Worm (Caenorhabditis elegans) whole organism, early embryonic: ENCODE measurements around the gene R02D5.7.

Experiments
- B0310.2 ChIP-seq: sonication (generic microtip); optimal IDR thresholded peaks from 2 replicates; lab custom pipeline; 2016; ENCODE audit warnings: mild to moderate bottlenecking, missing genetic modification characterization, missing compliant biosample characterization
- F13C5.2 ChIP-seq: sonication (generic microtip); optimal IDR thresholded peaks from 2 replicates; lab custom pipeline; 2017; ENCODE audit warnings: mild to moderate bottlenecking, missing genetic modification characterization, inconsistent platforms, missing compliant biosample characterization
- aly-1 ChIP-seq: sonication (generic microtip); optimal IDR thresholded peaks from 2 replicates; lab custom pipeline; 2016; ENCODE audit warnings: missing genetic modification characterization, missing compliant biosample characterization
- ama-1 ChIP-seq: fragments of 150-350 bp; optimal IDR thresholded peaks from 2 replicates; lab custom pipeline; 2014
- ceh-13 ChIP-seq: fragments of 200-800 bp; sonication (Bioruptor generic); optimal IDR thresholded peaks from 2 replicates; lab custom pipeline; 2018; ENCODE audit warnings: mild to moderate bottlenecking, missing genetic modification characterization, missing compliant biosample characterization
- ceh-36 ChIP-seq: sonication (generic microtip); optimal IDR thresholded peaks from 2 replicates; lab custom pipeline; 2016; ENCODE audit warnings: missing genetic modification characterization, inconsistent platforms, missing compliant biosample characterization
- ets-7 ChIP-seq: sonication (generic microtip); optimal IDR thresholded peaks from 2 replicates; lab custom pipeline; 2016; ENCODE audit warnings: missing genotype, missing genetic modification characterization, missing compliant biosample characterization
- flt-1 ChIP-seq: fragments of 200-800 bp; sonication (Bioruptor generic); IDR thresholded peaks from 2 replicates; pipeline ENCODE4 v1.3.6; 2022; ENCODE audit warnings: missing genetic modification characterization, missing compliant biosample characterization
- hmbx-1 ChIP-seq: sonication (generic microtip); optimal IDR thresholded peaks from 2 replicates; lab custom pipeline; 2016; ENCODE audit warnings: mild to moderate bottlenecking, missing genetic modification characterization, missing compliant biosample characterization
- hmg-4 ChIP-seq: fragments of 200-800 bp; sonication (Bioruptor generic); optimal IDR thresholded peaks from 2 replicates; lab custom pipeline; 2018; ENCODE audit warnings: mild to moderate bottlenecking, missing genetic modification characterization, missing compliant biosample characterization
- hnd-1 ChIP-seq: sonication (generic microtip); optimal IDR thresholded peaks from 2 replicates; lab custom pipeline; 2016; ENCODE audit warnings: missing genetic modification characterization, missing compliant biosample characterization
- pes-1 ChIP-seq: fragments of 200-800 bp; sonication (Bioruptor generic); IDR thresholded peaks from 2 replicates; pipeline ENCODE4 v1.3.6; 2022; ENCODE audit warnings: missing genetic modification reagents, missing genetic modification characterization, missing compliant biosample characterization
- scrt-1 ChIP-seq: fragments of 200-800 bp; sonication (Bioruptor generic); IDR thresholded peaks from 2 replicates; pipeline ENCODE4 v1.3.6; 2022; ENCODE audit warnings: missing genetic modification characterization, missing compliant biosample characterization
- sea-1 ChIP-seq: fragments of 200-800 bp; sonication (Bioruptor generic); conservative IDR thresholded peaks from 2 replicates; pipeline ENCODE4 v1.3.6; 2022; ENCODE audit warnings: missing genetic modification characterization, missing compliant biosample characterization
- tbx-11 ChIP-seq: fragments of 200-800 bp; sonication (Bioruptor generic); IDR thresholded peaks from 2 replicates; pipeline ENCODE4 v1.3.6; 2022; ENCODE audit warnings: missing genetic modification characterization, missing compliant biosample characterization
- tbx-37 ChIP-seq: fragments of 200-800 bp; sonication (Bioruptor generic); conservative IDR thresholded peaks from 2 replicates; pipeline ENCODE4 v1.3.6; 2022; ENCODE audit warnings: missing genetic modification reagents, missing genetic modification characterization, missing compliant biosample characterization
- tra-4 ChIP-seq: sonication (generic microtip); optimal IDR thresholded peaks from 2 replicates; lab custom pipeline; 2017; ENCODE audit warnings: missing genetic modification characterization, missing compliant biosample characterization

R02D5.7 gene

DNA sequence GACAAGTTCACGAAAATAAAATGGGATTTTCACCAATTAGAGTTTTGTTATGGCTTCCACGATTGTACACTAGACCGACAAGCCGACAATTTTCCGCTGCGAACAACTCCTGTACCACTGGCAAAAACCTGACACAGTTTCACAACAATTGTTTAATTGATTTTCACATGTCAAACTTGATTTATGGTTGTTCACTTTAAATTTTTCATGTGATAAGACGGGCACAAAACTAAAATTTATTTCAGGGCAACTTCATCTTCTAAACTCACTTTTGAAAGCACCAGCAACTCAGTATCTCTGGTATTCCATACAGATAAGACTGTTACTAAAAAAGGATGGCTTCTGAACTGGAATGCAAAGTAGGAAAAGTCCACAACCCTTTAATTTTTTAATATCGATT lies at the start of gene R02D5.7:
TSS of gene R02D5.7 (minus strand) at position 101 of the 400 bp plus-strand sequence.
- TF ChIP-seq tbx-37 (GFP tag; lab: Robert Waterston, UW), result no peak
- TF ChIP-seq ets-7 (tag; lab: Kevin White, UChicago), result no peak
- no peak for TF ChIP-seq ceh-36
- no peak for TF ChIP-seq hmg-4 (GFP tag; lab: Kevin White, UChicago)
- no peak for TF ChIP-seq hmbx-1 (tag; lab: Kevin White, UChicago)

DNA sequence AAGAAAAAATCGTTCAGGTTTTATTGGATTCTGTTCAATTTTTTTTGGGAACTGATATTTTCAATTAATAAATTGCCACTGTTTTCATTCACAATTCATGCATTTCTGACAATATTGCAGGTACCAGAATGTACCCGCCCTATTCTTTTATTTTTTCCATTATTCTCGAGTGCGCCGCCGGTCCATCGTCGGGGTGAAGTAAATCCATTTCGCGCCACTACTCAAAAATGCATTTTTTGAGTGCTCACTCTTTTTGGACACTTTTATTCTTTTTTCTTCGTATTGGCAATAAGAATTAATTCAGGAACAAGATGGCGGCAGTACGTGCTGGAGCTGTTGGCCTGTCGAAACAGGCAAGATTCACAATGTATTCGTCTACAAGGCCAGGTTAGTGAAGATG lies 49.5 kb upstream of the R02D5.7 start, which contains the start of gene kcnl-4:
TSS of gene kcnl-4 (plus strand) at position 301 of the 400 bp plus-strand sequence.
- no peak for TF ChIP-seq pes-1
- no peak for TF ChIP-seq B0310.2 (tag; lab: Kevin White, UChicago)
- TF ChIP-seq ceh-36, result no peak

DNA sequence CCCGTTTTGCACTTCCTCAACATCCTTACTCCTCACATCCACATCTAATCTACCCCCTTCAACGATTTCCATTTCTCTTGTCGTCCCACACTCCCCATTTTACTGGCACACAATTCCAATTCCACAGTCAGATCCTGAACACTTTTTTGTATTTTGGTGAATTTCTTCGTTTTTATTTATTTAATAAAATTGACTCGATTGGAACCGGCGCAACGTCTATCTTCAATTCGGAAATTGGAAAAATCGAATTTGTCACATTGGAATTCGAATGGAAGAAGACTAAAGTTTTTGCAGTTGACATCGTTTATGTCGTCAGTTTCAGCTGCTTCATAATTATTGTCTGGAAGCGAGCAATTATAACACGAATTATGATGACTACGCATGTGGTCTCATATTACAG lies 45.9 kb upstream of the R02D5.7 start:
- TF ChIP-seq pes-1 (no peak), tbx-37 (GFP tag; lab: Robert Waterston, UW) (no peak), scrt-1 (no peak)

DNA sequence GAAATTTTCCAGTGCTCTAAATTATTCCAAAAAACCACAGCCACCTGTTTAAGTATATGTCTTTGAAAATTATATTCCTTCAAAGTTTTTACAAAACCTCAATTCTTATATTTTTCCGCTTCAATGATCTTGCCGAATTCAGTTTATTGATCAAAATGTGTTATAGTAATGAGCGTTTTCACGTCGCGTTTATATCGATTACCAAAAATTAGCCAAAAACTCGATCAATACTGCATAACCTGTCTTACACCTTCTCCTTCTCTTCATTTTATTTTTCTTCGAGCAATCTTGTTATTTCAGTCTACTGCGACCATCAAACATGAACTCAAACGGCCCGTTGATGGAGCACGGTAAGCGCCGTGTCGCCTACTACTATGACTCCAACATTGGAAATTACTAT lies 43.8 kb upstream of the R02D5.7 start, which contains the start of gene hda-1:
TSS of gene hda-1 (plus strand) at position 301 of the 400 bp plus-strand sequence.
- TF ChIP-seq ceh-36, result no peak
- no peak for TF ChIP-seq hmbx-1 (tag; lab: Kevin White, UChicago)
- no peak for TF ChIP-seq ets-7 (tag; lab: Kevin White, UChicago)
- TF ChIP-seq ceh-13 (GFP tag; lab: Kevin White, UChicago), result no peak
- TF ChIP-seq hnd-1, result no peak
- no peak for TF ChIP-seq F13C5.2 (tag; lab: Kevin White, UChicago)
- TF ChIP-seq flt-1 (GFP tag; lab: Robert Waterston, UW), result no peak

DNA sequence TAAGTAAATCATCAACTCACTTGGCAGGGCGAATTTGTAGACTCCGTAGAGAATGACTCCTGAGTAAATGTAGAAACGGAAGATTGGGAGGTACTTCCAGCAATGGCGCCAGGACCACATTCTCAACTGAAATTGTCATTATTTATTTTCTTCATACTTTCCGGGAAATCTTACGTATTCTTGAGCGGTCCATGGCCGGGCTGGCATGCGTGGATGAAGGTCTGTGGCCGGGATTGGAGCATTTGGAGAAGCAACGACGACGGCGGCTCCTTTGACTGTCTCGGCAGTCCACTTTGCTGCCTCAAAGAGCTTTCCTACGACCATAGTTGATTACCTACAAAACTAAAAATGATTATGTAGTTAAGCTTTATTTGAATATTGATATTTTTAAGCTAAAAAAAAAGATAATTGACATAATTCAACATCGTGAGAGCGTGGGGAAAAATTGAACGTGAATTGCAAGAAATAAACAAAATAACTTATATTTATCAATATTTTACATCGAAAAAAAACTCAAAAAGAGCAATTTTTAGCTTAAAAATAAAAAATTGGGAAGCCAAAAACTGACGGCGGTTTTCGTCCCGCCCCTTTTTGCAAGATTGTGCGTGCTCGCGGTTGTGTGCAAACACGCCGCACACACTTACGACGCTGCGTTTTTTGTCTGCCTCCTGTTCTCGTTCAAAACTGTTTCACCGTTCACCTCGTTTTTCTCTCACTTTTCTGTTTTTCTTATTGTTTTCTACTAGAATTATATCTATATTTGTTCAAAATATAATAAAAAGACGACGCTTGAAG lies 42.7 kb upstream of the R02D5.7 start, which contains the start of gene ril-1:
TSS of gene ril-1 (minus strand) at position 342 of the 795 bp plus-strand sequence.
- TF ChIP-seq ets-7 (tag; lab: Kevin White, UChicago) (no peak), aly-1 (tag; lab: Kevin White, UChicago) (no peak), hmbx-1 (tag; lab: Kevin White, UChicago) (no peak), ama-1 (no peak), pes-1 (no peak; the same call in 1 of the 2 replicates), tbx-37 (GFP tag; lab: Robert Waterston, UW) (no peak; the same call in 1 of the 2 replicates), scrt-1 (no peak), ceh-36 (no peak), hmg-4 (GFP tag; lab: Kevin White, UChicago) (no peak), hnd-1 (peak; percentile 8), sea-1 (0 out of 2 replicates have a peak, but pooled peaks have one; percentile 54), F13C5.2 (tag; lab: Kevin White, UChicago) (peak; percentile 51), B0310.2 (tag; lab: Kevin White, UChicago) (no peak), flt-1 (GFP tag; lab: Robert Waterston, UW) (no peak), tra-4 (tag; lab: Kevin White, UChicago) (no peak), tbx-11 (GFP tag; lab: Robert Waterston, UW) (no peak), ceh-13 (GFP tag; lab: Kevin White, UChicago) (peak; percentile 32)

DNA sequence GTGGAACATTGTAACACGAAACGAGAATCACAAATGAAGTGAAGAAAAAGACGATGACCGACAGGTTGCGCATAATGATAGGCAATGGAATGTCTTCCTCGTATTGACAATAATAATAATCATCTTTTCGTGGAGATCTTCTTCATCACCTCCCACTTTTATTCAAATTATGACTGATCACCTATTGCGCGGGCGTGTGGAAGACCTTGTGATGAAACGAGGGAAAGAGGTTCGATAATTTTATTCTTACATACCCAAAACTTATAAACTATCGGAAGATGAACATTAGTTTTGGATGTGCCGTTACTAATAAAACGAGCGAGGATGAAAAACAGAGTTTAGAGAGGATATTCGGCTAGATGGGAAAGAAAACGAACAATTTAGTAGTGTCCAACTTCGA lies 41.8 kb upstream of the R02D5.7 start, which contains the start of gene C53A5.2:
TSS of gene C53A5.2 (minus strand) at position 101 of the 400 bp plus-strand sequence.
- TF ChIP-seq tbx-37 (GFP tag; lab: Robert Waterston, UW), result no peak
- no peak for TF ChIP-seq ama-1
- no peak for TF ChIP-seq flt-1 (GFP tag; lab: Robert Waterston, UW)
- TF ChIP-seq scrt-1, result no peak
- no peak for TF ChIP-seq tra-4 (tag; lab: Kevin White, UChicago)
- TF ChIP-seq sea-1, result no peak
- TF ChIP-seq ceh-13 (GFP tag; lab: Kevin White, UChicago), result no peak
- no peak for TF ChIP-seq aly-1 (tag; lab: Kevin White, UChicago)
- TF ChIP-seq hmbx-1 (tag; lab: Kevin White, UChicago), result no peak
- TF ChIP-seq hmg-4 (GFP tag; lab: Kevin White, UChicago), result no peak
- TF ChIP-seq hnd-1, result no peak

DNA sequence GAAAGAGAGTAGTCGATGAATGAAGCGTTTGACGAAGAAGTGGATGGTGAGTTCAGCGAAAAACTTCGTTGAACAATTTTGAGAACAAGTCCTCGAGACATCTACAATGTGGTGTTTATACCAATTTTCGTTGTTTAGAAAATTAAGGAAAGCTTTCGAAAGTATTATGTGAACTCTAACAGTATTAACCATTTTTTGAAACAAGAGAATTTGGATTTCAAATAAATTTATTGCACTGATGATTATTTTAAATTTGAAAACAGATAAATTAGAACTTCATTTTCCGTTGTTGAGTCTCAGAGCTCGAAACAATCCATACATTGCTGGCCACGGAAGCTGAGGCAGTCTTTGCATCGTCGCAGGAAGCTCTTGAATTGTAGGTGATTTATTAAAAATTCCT lies 41.2 kb upstream of the R02D5.7 start, which contains the start of gene C53A5.16:
TSS of gene C53A5.16 (minus strand) at position 101 of the 400 bp plus-strand sequence.
- TF ChIP-seq ama-1, result no peak
- TF ChIP-seq ets-7 (tag; lab: Kevin White, UChicago), result no peak
- no peak for TF ChIP-seq tbx-11 (GFP tag; lab: Robert Waterston, UW)
- TF ChIP-seq tra-4 (tag; lab: Kevin White, UChicago), result no peak

DNA sequence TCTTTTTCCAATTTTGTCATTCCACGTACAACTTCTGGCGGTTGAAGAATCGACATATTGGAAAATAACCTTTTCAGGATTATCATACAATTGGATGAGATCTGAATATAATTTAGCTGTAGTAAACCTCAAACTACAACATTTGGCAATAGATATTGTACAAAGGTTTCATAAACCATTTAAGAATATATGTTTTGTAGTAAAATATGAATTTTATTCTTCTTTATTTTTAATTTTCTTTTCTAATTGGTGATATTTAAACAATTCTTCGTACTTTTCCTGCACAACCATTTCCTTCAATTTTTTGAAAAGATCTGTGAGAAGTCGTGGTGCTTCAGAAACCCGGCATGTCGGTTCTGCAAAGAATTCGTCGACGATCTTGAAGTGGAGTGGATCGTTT lies 39.7 kb upstream of the R02D5.7 start, which contains the start of gene C53A5.17:
TSS of gene C53A5.17 (minus strand) at position 101 of the 400 bp plus-strand sequence.
- no peak for TF ChIP-seq ets-7 (tag; lab: Kevin White, UChicago)
- no peak for TF ChIP-seq B0310.2 (tag; lab: Kevin White, UChicago)
- TF ChIP-seq tra-4 (tag; lab: Kevin White, UChicago), result no peak
- TF ChIP-seq hmbx-1 (tag; lab: Kevin White, UChicago), result no peak
- TF ChIP-seq flt-1 (GFP tag; lab: Robert Waterston, UW), result no peak
- no peak for TF ChIP-seq ceh-36
